In genomic region chrV:20005724-20006132, ce11 we compare ENCODE assay signal across 1 worm cellular context.
TF ChIP-seq lines count a peak whose summit lies in the region.

No protein-coding gene starts in this region.

TF ChIP-seq in whole organism, L1 larva, 84 proteins besides CTCF, POLR2A, EP300 and RAD21 (continued from another document):
- TF ChIP-seq lsy-2 (tag; optimal IDR thresholded peaks at IDR 0.05; lab: Kevin White, UChicago): peak; percentile 77
- TF ChIP-seq C34B4.2 (tag; optimal IDR thresholded peaks at IDR 0.05; lab: Kevin White, UChicago): no peak
- no peak for TF ChIP-seq aha-1 (tag; optimal IDR thresholded peaks at IDR 0.05; lab: Kevin White, UChicago)
- TF ChIP-seq fkh-4 (tag; optimal IDR thresholded peaks at IDR 0.05; lab: Kevin White, UChicago; ENCODE audit: borderline replicate concordance): no peak
- peak; percentile 82 for TF ChIP-seq snu-23 (GFP tag; optimal IDR thresholded peaks at IDR 0.05; lab: Kevin White, UChicago)
- peak; percentile 76 for TF ChIP-seq nhr-19 (GFP tag; conservative IDR thresholded peaks at IDR 0.05; lab: Robert Waterston, UW)
- TF ChIP-seq nhr-11 (tag; optimal IDR thresholded peaks at IDR 0.05; lab: Kevin White, UChicago): peak; percentile 20
- peak; percentile 93 for TF ChIP-seq unc-86 (tag; optimal IDR thresholded peaks at IDR 0.05; lab: Kevin White, UChicago)
